Worm (Caenorhabditis elegans): Measurements from ENCODE around the gene alr-1.

The alr-1 gene

ce11 chrX:11093985-11094593 lies 31.3 kb downstream of the alr-1 start:
- peak; percentile 99 for TF ChIP-seq nhr-28 (tag; optimal IDR thresholded peaks at IDR 0.05)
- TF ChIP-seq snpc-4 (tag; optimal IDR thresholded peaks at IDR 0.05) = peak; percentile 95
- peak; percentile 88 for TF ChIP-seq ceh-16 (tag; optimal IDR thresholded peaks at IDR 0.05)
- peak; percentile 79 for TF ChIP-seq ztf-11 (tag; optimal IDR thresholded peaks at IDR 0.05)
- peak; percentile 92 for TF ChIP-seq pqm-1 (tag; optimal IDR thresholded peaks at IDR 0.05)
- TF ChIP-seq R02D3.7 (tag; optimal IDR thresholded peaks at IDR 0.05) = peak; percentile 97
- peak in 1 of 2 experiments; percentile 87 for TF ChIP-seq eor-1 (tag; optimal IDR thresholded peaks at IDR 0.05)
- TF ChIP-seq zag-1 (tag; optimal IDR thresholded peaks at IDR 0.05) = peak; percentile 99
- TF ChIP-seq elt-2 (tag; optimal IDR thresholded peaks at IDR 0.05) = peak; percentile 90
- peak; percentile 75 for TF ChIP-seq unc-39 (tag; optimal IDR thresholded peaks at IDR 0.05)
- TF ChIP-seq ama-1 (optimal IDR thresholded peaks at IDR 0.05) = no peak
- TF ChIP-seq nhr-25 (tag; optimal IDR thresholded peaks at IDR 0.05) = peak; percentile 99
- peak; percentile 98 for TF ChIP-seq fkh-10 (GFP tag; optimal IDR thresholded peaks at IDR 0.05)
- TF ChIP-seq hmg-11 (tag; optimal IDR thresholded peaks at IDR 0.05) = peak; percentile 99
- TF ChIP-seq ceh-82 (tag; optimal IDR thresholded peaks at IDR 0.05) = peak; percentile 100
- TF ChIP-seq lin-39 (tag; optimal IDR thresholded peaks at IDR 0.05) = peak; percentile 99
- peak; percentile 98 for TF ChIP-seq egl-27 (tag; optimal IDR thresholded peaks at IDR 0.05)
- TF ChIP-seq pha-4 (tag; optimal IDR thresholded peaks at IDR 0.05) = peak; percentile 99
- peak; percentile 77 for TF ChIP-seq ZK546.5 (tag; optimal IDR thresholded peaks at IDR 0.05)
- peak; percentile 99 for TF ChIP-seq unc-62 (GFP tag; optimal IDR thresholded peaks at IDR 0.05)
- peak; percentile 32 for TF ChIP-seq sea-2 (GFP tag; optimal IDR thresholded peaks at IDR 0.05)
- peak; percentile 56 for TF ChIP-seq lin-15B (tag; optimal IDR thresholded peaks at IDR 0.05)
- peak; percentile 75 for TF ChIP-seq elt-1 (tag; optimal IDR thresholded peaks at IDR 0.05)
- TF ChIP-seq nhr-23 (tag; optimal IDR thresholded peaks at IDR 0.05) = peak; percentile 100
- peak; percentile 100 for TF ChIP-seq ceh-28 (tag; optimal IDR thresholded peaks at IDR 0.05)
- TF ChIP-seq nfya-1 (tag; optimal IDR thresholded peaks at IDR 0.05; ENCODE audit: insufficient read depth) = peak; percentile 98
- peak; percentile 97 for TF ChIP-seq ceh-9 (tag; optimal IDR thresholded peaks at IDR 0.05)
- TF ChIP-seq mml-1 (tag; optimal IDR thresholded peaks at IDR 0.05) = no peak
- TF ChIP-seq jun-1 (tag; optimal IDR thresholded peaks at IDR 0.05) = peak; percentile 100
- TF ChIP-seq fkh-2 (tag; optimal IDR thresholded peaks at IDR 0.05) = peak; percentile 99
- TF ChIP-seq nhr-43 (tag; optimal IDR thresholded peaks at IDR 0.05; ENCODE audit: poor library complexity, severe bottlenecking) = peak; percentile 99
- peak; percentile 100 for TF ChIP-seq nhr-237 (tag; optimal IDR thresholded peaks at IDR 0.05)
- peak; percentile 98 for TF ChIP-seq fos-1 (tag; optimal IDR thresholded peaks at IDR 0.05)
- peak; percentile 77 for TF ChIP-seq nhr-67 (tag; optimal IDR thresholded peaks at IDR 0.05)
- peak; percentile 99 for TF ChIP-seq lsy-12 (tag; optimal IDR thresholded peaks at IDR 0.05)
- TF ChIP-seq elt-3 (tag; optimal IDR thresholded peaks at IDR 0.05) = peak; percentile 98 to 100 (median 100)
- peak; percentile 99 for TF ChIP-seq tbx-2 (tag; optimal IDR thresholded peaks at IDR 0.05)
- TF ChIP-seq aly-2 (tag; optimal IDR thresholded peaks at IDR 0.05) = peak; percentile 99
- TF ChIP-seq nhr-11 (tag; optimal IDR thresholded peaks at IDR 0.05) = peak; percentile 99
- peak; percentile 58 for TF ChIP-seq nhr-12 (tag; optimal IDR thresholded peaks at IDR 0.05)
- TF ChIP-seq nhr-76 (tag; optimal IDR thresholded peaks at IDR 0.05) = peak; percentile 93
- TF ChIP-seq nhr-77 (tag; optimal IDR thresholded peaks at IDR 0.05) = peak; percentile 100
- peak; percentile 94 for TF ChIP-seq ztf-4 (tag; optimal IDR thresholded peaks at IDR 0.05)
- TF ChIP-seq mdl-1 (tag; optimal IDR thresholded peaks at IDR 0.05) = peak; percentile 91
- TF ChIP-seq daf-12 (tag; optimal IDR thresholded peaks at IDR 0.05) = peak; percentile 100
- peak; percentile 100 for TF ChIP-seq egl-5 (tag; optimal IDR thresholded peaks at IDR 0.05)
- TF ChIP-seq skn-1 (tag; optimal IDR thresholded peaks at IDR 0.05) = peak; percentile 98

Measured in whole organism, L3 larva.